Worm (Caenorhabditis elegans) whole organism, L3 larva: Measurements from ENCODE around the gene C27C12.3.
A peak's percentile ranks its signal among the peaks of the same experiment; 100 is the strongest.

Source experiments
- elt-3 ChIP-seq, 3 experiments: fragments of 150-350 bp in 1 of 3; sonication (generic microtip) in 2 of 3; optimal IDR thresholded peaks; 2 replicates in 2 of 3; 4 replicates in 1 of 3; lab custom pipeline; 2014 to 2017; ENCODE audit warnings: missing biosample characterization in 3 of 3, missing genetic modification characterization in 3 of 3
- jun-1 ChIP-seq: fragments of 150-350 bp; optimal IDR thresholded peaks from 2 replicates; lab custom pipeline; 2014; ENCODE audit warnings: missing biosample characterization, missing genetic modification reagents, missing genetic modification characterization
- lin-39 ChIP-seq: fragments of 150-350 bp; optimal IDR thresholded peaks from 2 replicates; lab custom pipeline; 2018; ENCODE audit warnings: missing biosample characterization, missing genetic modification reagents, missing genetic modification characterization
- nhr-11 ChIP-seq: fragments of 150-350 bp; optimal IDR thresholded peaks from 2 replicates; lab custom pipeline; 2014; ENCODE audit warnings: missing biosample characterization, missing genetic modification characterization
- nhr-23 ChIP-seq: fragments of 150-350 bp; optimal IDR thresholded peaks from 2 replicates; lab custom pipeline; 2014; ENCODE audit warnings: missing biosample characterization, missing genetic modification reagents, missing genetic modification characterization
- nhr-28 ChIP-seq: fragments of 150-350 bp; optimal IDR thresholded peaks from 2 replicates; lab custom pipeline; 2014; ENCODE audit warnings: missing biosample characterization, missing genetic modification characterization
- nhr-77 ChIP-seq: fragments of 150-350 bp; optimal IDR thresholded peaks from 2 replicates; lab custom pipeline; 2014; ENCODE audit warnings: missing biosample characterization, missing genetic modification characterization
- unc-62 ChIP-seq: fragments of 150-350 bp; sonication (generic microtip); optimal IDR thresholded peaks from 4 replicates; lab custom pipeline; 2014; ENCODE audit warnings: missing biosample characterization, missing genetic modification reagents, missing genetic modification characterization
- ztf-4 ChIP-seq: fragments of 150-350 bp; optimal IDR thresholded peaks from 2 replicates; lab custom pipeline; 2014; ENCODE audit warnings: missing biosample characterization, missing genetic modification characterization

ce11 chrX:14819495-14819894 lies 46.1 kb downstream of the C27C12.3 start:
- TF ChIP-seq nhr-77 (tag; lab: Kevin White, UChicago) = no peak
- TF ChIP-seq ztf-4 (tag; lab: Kevin White, UChicago) = no peak
- TF ChIP-seq nhr-11 (tag; lab: Kevin White, UChicago) = no peak
- TF ChIP-seq nhr-28 (tag; lab: Kevin White, UChicago) = no peak
- peak; percentile 33 for TF ChIP-seq nhr-23 (tag; lab: Kevin White, UChicago)
- TF ChIP-seq jun-1 = no peak
- TF ChIP-seq unc-62 (GFP tag; lab: Kevin White, UChicago) = no peak
- no peak for TF ChIP-seq elt-3 (tag; optimal IDR thresholded peaks at IDR 0.05; lab: Kevin White, UChicago)
- peak; percentile 21 for TF ChIP-seq lin-39 (tag; lab: Kevin White, UChicago)
